Fruit fly (Drosophila melanogaster) whole organism, embryonic: ENCODE measurements around the gene Gyc88E.

Experiments
- B-H1 ChIP-seq: fragments of 200-800 bp; sonication (Bioruptor generic); IDR thresholded peaks from 3 replicates; pipeline ENCODE4 v1.3.6; 2022; ENCODE audit warnings: missing biosample characterization, missing genetic modification characterization
- BEAF-32 ChIP-seq: fragments of 200-800 bp; sonication (Bioruptor generic); optimal IDR thresholded peaks from 3 replicates; lab custom pipeline; 2017; ENCODE audit warnings: missing biosample characterization, missing genetic modification characterization, mild to moderate bottlenecking, moderate library complexity, missing genetic modification reagents
- Blimp-1 ChIP-seq: fragments of 200-800 bp; sonication (Bioruptor generic); optimal IDR thresholded peaks from 3 replicates; lab custom pipeline; 2018; ENCODE audit warnings: missing biosample characterization, missing genetic modification characterization, mild to moderate bottlenecking, moderate library complexity, missing genetic modification reagents
- BtbVII ChIP-seq: fragments of 200-800 bp; sonication (Bioruptor generic); optimal IDR thresholded peaks from 3 replicates; lab custom pipeline; 2017; ENCODE audit warnings: missing biosample characterization, mild to moderate bottlenecking, missing genetic modification characterization
- CG10209 ChIP-seq: fragments of 200-800 bp; sonication (Bioruptor generic); optimal IDR thresholded peaks from 3 replicates; lab custom pipeline; 2017; ENCODE audit warnings: missing biosample characterization, mild to moderate bottlenecking, missing genetic modification characterization, missing genetic modification reagents
- CG12769 ChIP-seq: fragments of 200-800 bp; sonication (Bioruptor generic); optimal IDR thresholded peaks from 2 replicates; lab custom pipeline; 2019; ENCODE audit warnings: missing biosample characterization, mild to moderate bottlenecking, missing genetic modification characterization, moderate library complexity
- CG14014 ChIP-seq: fragments of 200-800 bp; sonication (Bioruptor generic); IDR thresholded peaks from 2 replicates; pipeline ENCODE4 v1.3.6; 2022; ENCODE audit warnings: missing biosample characterization, missing genetic modification characterization
- CG15011 ChIP-seq: fragments of 200-800 bp; sonication (Bioruptor generic); optimal IDR thresholded peaks from 3 replicates; lab custom pipeline; 2018; ENCODE audit warnings: missing biosample characterization, mild to moderate bottlenecking, missing genetic modification characterization
- CG15514 ChIP-seq: fragments of 200-800 bp; sonication (Bioruptor generic); optimal IDR thresholded peaks from 3 replicates; lab custom pipeline; 2017; ENCODE audit warnings: missing biosample characterization, missing genetic modification characterization, mild to moderate bottlenecking, moderate library complexity, missing genetic modification reagents
- CG17328 ChIP-seq: fragments of 200-800 bp; sonication (Bioruptor generic); IDR thresholded peaks from 2 replicates; pipeline ENCODE4 v1.3.6; 2022; ENCODE audit warnings: missing biosample characterization, missing genetic modification characterization
- CG17385 ChIP-seq: fragments of 200-800 bp; sonication (Bioruptor generic); optimal IDR thresholded peaks from 3 replicates; lab custom pipeline; 2018; ENCODE audit warnings: missing biosample characterization, mild to moderate bottlenecking, missing genetic modification characterization
- CG18476 ChIP-seq: fragments of 200-800 bp; sonication (Bioruptor generic); optimal IDR thresholded peaks from 2 replicates; lab custom pipeline; 2016; ENCODE audit warnings: missing biosample characterization, mild to moderate bottlenecking, missing genetic modification characterization
- CG32767 ChIP-seq: fragments of 200-800 bp; sonication (Bioruptor generic); IDR thresholded peaks from 2 replicates; pipeline ENCODE4 v1.3.6; 2022; ENCODE audit warnings: missing biosample characterization, missing genetic modification characterization
- CG4730 ChIP-seq: fragments of 200-800 bp; sonication (Bioruptor generic); IDR thresholded peaks from 2 replicates; pipeline ENCODE4 v1.3.6; 2022; ENCODE audit warnings: missing biosample characterization, missing genetic modification characterization
- CG7271 ChIP-seq: fragments of 200-800 bp; sonication (Bioruptor generic); optimal IDR thresholded peaks from 2 replicates; lab custom pipeline; 2018; ENCODE audit warnings: missing biosample characterization, mild to moderate bottlenecking, missing genetic modification characterization, moderate library complexity
- CG7556 ChIP-seq: fragments of 200-800 bp; sonication (Bioruptor generic); optimal IDR thresholded peaks from 2 replicates; lab custom pipeline; 2017; ENCODE audit warnings: missing biosample characterization, mild to moderate bottlenecking, missing genetic modification characterization
- CG7963 ChIP-seq: fragments of 200-800 bp; sonication (Bioruptor generic); IDR thresholded peaks from 3 replicates; pipeline ENCODE4 v1.3.6; 2022; ENCODE audit warnings: missing biosample characterization, missing genetic modification characterization; ENCODE audit not compliant: partially characterized antibody
- CG7987 ChIP-seq: fragments of 200-800 bp; sonication (Bioruptor generic); optimal IDR thresholded peaks from 2 replicates; lab custom pipeline; 2018; ENCODE audit warnings: missing biosample characterization, mild to moderate bottlenecking, missing genetic modification characterization, moderate library complexity
- CG9437 ChIP-seq: fragments of 200-800 bp; sonication (Bioruptor generic); optimal IDR thresholded peaks from 2 replicates; lab custom pipeline; 2018; ENCODE audit warnings: missing biosample characterization, mild to moderate bottlenecking, missing genetic modification characterization
- CG9817 ChIP-seq: fragments of 200-800 bp; sonication (Bioruptor generic); optimal IDR thresholded peaks from 2 replicates; lab custom pipeline; 2018; ENCODE audit warnings: missing biosample characterization, mild to moderate bottlenecking, missing genetic modification characterization, moderate library complexity
- D ChIP-seq, 2 experiments: fragments of 200-800 bp in 1 of 2; fragments of >200 bp in 1 of 2; sonication (Bioruptor generic) in 1 of 2; optimal IDR thresholded peaks; 2 replicates in 1 of 2; 3 replicates in 1 of 2; lab custom pipeline; 2017; ENCODE audit warnings: mild to moderate bottlenecking in 1 of 2, missing biosample characterization in 1 of 2, missing genetic modification characterization in 1 of 2, missing genetic modification reagents in 1 of 2
- ERR ChIP-seq: fragments of 200-800 bp; sonication (Bioruptor generic); optimal IDR thresholded peaks from 2 replicates; lab custom pipeline; 2016; ENCODE audit warnings: missing biosample characterization, missing genetic modification characterization
- Gsc ChIP-seq: fragments of 200-800 bp; sonication (Bioruptor generic); IDR thresholded peaks from 2 replicates; pipeline ENCODE4 v1.3.6; 2022; ENCODE audit warnings: missing biosample characterization, missing genetic modification characterization
- HHEX ChIP-seq: fragments of 200-800 bp; sonication (Bioruptor generic); optimal IDR thresholded peaks from 3 replicates; lab custom pipeline; 2017; ENCODE audit warnings: missing biosample characterization, mild to moderate bottlenecking, missing genetic modification characterization, missing genetic modification reagents
- Hr39 ChIP-seq: fragments of >200 bp; optimal IDR thresholded peaks from 2 replicates; lab custom pipeline; 2017
- Hr51 ChIP-seq, 2 experiments: fragments of 200-800 bp; sonication (Bioruptor generic); optimal IDR thresholded peaks; 2 replicates in 1 of 2; 3 replicates in 1 of 2; lab custom pipeline; 2016 to 2018; ENCODE audit warnings: missing biosample characterization in 2 of 2, missing genetic modification characterization in 2 of 2, mild to moderate bottlenecking in 1 of 2, moderate library complexity in 1 of 2
- Hr78 ChIP-seq, 2 experiments: fragments of 200-800 bp in 1 of 2; fragments of >200 bp in 1 of 2; sonication (Bioruptor generic) in 1 of 2; optimal IDR thresholded peaks; 2 replicates each; lab custom pipeline; 2017 to 2019; ENCODE audit warnings: missing biosample characterization in 2 of 2, missing genetic modification characterization in 2 of 2, mild to moderate bottlenecking in 1 of 2, moderate library complexity in 1 of 2
- Hsf ChIP-seq: fragments of 200-800 bp; sonication (Bioruptor generic); optimal IDR thresholded peaks from 3 replicates; lab custom pipeline; 2016; ENCODE audit warnings: missing biosample characterization, missing genetic modification characterization
- Neu2 ChIP-seq: fragments of 200-800 bp; sonication (Bioruptor generic); optimal IDR thresholded peaks from 3 replicates; lab custom pipeline; 2016; ENCODE audit warnings: missing biosample characterization, missing genetic modification characterization, borderline replicate concordance
- PHDP ChIP-seq: fragments of 200-800 bp; sonication (Bioruptor generic); optimal IDR thresholded peaks from 3 replicates; lab custom pipeline; 2018; ENCODE audit warnings: missing biosample characterization, mild to moderate bottlenecking, missing genetic modification characterization, moderate library complexity
- Sox100B ChIP-seq: fragments of 200-800 bp; sonication (Bioruptor generic); optimal IDR thresholded peaks from 3 replicates; lab custom pipeline; 2018; ENCODE audit warnings: missing biosample characterization, mild to moderate bottlenecking, missing genetic modification characterization
- Sox102F ChIP-seq: fragments of 200-800 bp; sonication (Bioruptor generic); optimal IDR thresholded peaks from 2 replicates; lab custom pipeline; 2018; ENCODE audit warnings: missing biosample characterization, mild to moderate bottlenecking, missing genetic modification characterization, moderate library complexity
- TFAM ChIP-seq: fragments of 200-800 bp; sonication (Bioruptor generic); optimal IDR thresholded peaks from 2 replicates; lab custom pipeline; 2017; ENCODE audit warnings: missing biosample characterization, missing genetic modification characterization, inconsistent platforms
- Vsx1 ChIP-seq: fragments of 200-800 bp; sonication (Bioruptor generic); optimal IDR thresholded peaks from 2 replicates; lab custom pipeline; 2017; ENCODE audit warnings: missing biosample characterization, mild to moderate bottlenecking, missing genetic modification characterization, missing genetic modification reagents
- cas ChIP-seq: fragments of 200-800 bp; sonication (Bioruptor generic); IDR thresholded peaks from 2 replicates; pipeline ENCODE4 v1.3.6; 2022; ENCODE audit warnings: missing biosample characterization, missing genetic modification characterization
- chn ChIP-seq: fragments of 200-800 bp; sonication (Bioruptor generic); optimal IDR thresholded peaks from 2 replicates; lab custom pipeline; 2016; ENCODE audit warnings: missing biosample characterization, missing genetic modification characterization
- corto ChIP-seq: fragments of 200-800 bp; sonication (Bioruptor generic); optimal IDR thresholded peaks from 2 replicates; lab custom pipeline; 2016; ENCODE audit warnings: missing biosample characterization, mild to moderate bottlenecking, missing genetic modification characterization, moderate library complexity
- dmrt99B ChIP-seq: fragments of 200-800 bp; sonication (Bioruptor generic); optimal IDR thresholded peaks from 2 replicates; lab custom pipeline; 2018; ENCODE audit warnings: missing biosample characterization, mild to moderate bottlenecking, missing genetic modification characterization, moderate library complexity
- dysf ChIP-seq: fragments of 200-800 bp; sonication (Bioruptor generic); IDR thresholded peaks from 3 replicates; pipeline ENCODE4 v1.3.6; 2022; ENCODE audit warnings: missing biosample characterization, missing genetic modification characterization
- ind ChIP-seq: fragments of 200-800 bp; sonication (Bioruptor generic); optimal IDR thresholded peaks from 3 replicates; lab custom pipeline; 2016; ENCODE audit warnings: missing biosample characterization, missing genetic modification characterization
- lilli ChIP-seq: fragments of 200-800 bp; sonication (Bioruptor generic); optimal IDR thresholded peaks from 3 replicates; lab custom pipeline; 2016; ENCODE audit warnings: missing biosample characterization, missing genetic modification characterization
- luna ChIP-seq: fragments of 200-800 bp; sonication (Bioruptor generic); optimal IDR thresholded peaks from 2 replicates; lab custom pipeline; 2016; ENCODE audit warnings: missing biosample characterization, missing genetic modification characterization
- nerfin-2 ChIP-seq: fragments of 200-800 bp; sonication (Bioruptor generic); IDR thresholded peaks from 2 replicates; pipeline ENCODE4 v1.3.6; 2022; ENCODE audit warnings: missing biosample characterization, missing genetic modification characterization; ENCODE audit not compliant: partially characterized antibody
- pros ChIP-seq: fragments of 200-800 bp; sonication (Bioruptor generic); optimal IDR thresholded peaks from 3 replicates; lab custom pipeline; 2019; ENCODE audit warnings: missing biosample characterization, mild to moderate bottlenecking, missing genetic modification characterization, moderate library complexity
- run ChIP-seq: fragments of 200-800 bp; sonication (Bioruptor generic); optimal IDR thresholded peaks from 3 replicates; lab custom pipeline; 2018; ENCODE audit warnings: missing biosample characterization, mild to moderate bottlenecking, missing genetic modification characterization
- tgo ChIP-seq: fragments of 200-800 bp; sonication (Bioruptor generic); IDR thresholded peaks from 3 replicates; pipeline ENCODE4 v1.3.6; 2022; ENCODE audit warnings: missing biosample characterization, missing genetic modification characterization
- tin ChIP-seq: fragments of 200-800 bp; sonication (Bioruptor generic); optimal IDR thresholded peaks from 3 replicates; lab custom pipeline; 2016; ENCODE audit warnings: missing biosample characterization, missing genetic modification characterization
- vfl ChIP-seq: fragments of 200-800 bp; sonication (Bioruptor generic); optimal IDR thresholded peaks from 2 replicates; lab custom pipeline; 2016; ENCODE audit warnings: missing biosample characterization, missing genetic modification characterization
- zen2 ChIP-seq: fragments of 200-800 bp; sonication (Bioruptor generic); IDR thresholded peaks from 3 replicates; pipeline ENCODE4 v1.3.6; 2022; ENCODE audit warnings: missing biosample characterization, missing genetic modification characterization; ENCODE audit not compliant: partially characterized antibody

The Gyc88E gene

dm6 chr3R:15119730-15120129 lies 30.4 kb upstream of the Gyc88E start (continued):
- TF ChIP-seq PHDP (tag; lab: Kevin White, UChicago) (peak; percentile 42), Hr78 (GFP tag; optimal IDR thresholded peaks at IDR 0.05; lab: Kevin White, UChicago) (no peak), ERR (no peak), lilli (GFP tag; lab: Kevin White, UChicago) (peak; percentile 28), pros (GFP tag; lab: Kevin White, UChicago) (no peak), CG14014 (peak; percentile 33; the same call in 1 of the 2 replicates), CG7987 (GFP tag; lab: Kevin White, UChicago) (no peak), cas (GFP tag; lab: Robert Waterston, UW) (no peak), CG17385 (peak; percentile 17), CG7271 (tag; lab: Kevin White, UChicago) (no peak), BtbVII (GFP tag; lab: Kevin White, UChicago) (peak; percentile 2), Sox100B (GFP tag; lab: Kevin White, UChicago) (no peak), CG32767 (GFP tag; lab: Robert Waterston, UW) (no peak), tgo (GFP tag; lab: Robert Waterston, UW) (peak; percentile 21; the same call in 1 of the 3 replicates), zen2 (GFP tag; lab: Robert Waterston, UW) (no peak), Neu2 (no peak), corto (GFP tag; lab: Kevin White, UChicago) (no peak), BEAF-32 (GFP tag; lab: Kevin White, UChicago) (no peak), ind (GFP tag; lab: Kevin White, UChicago) (peak; percentile 11), vfl (GFP tag; lab: Kevin White, UChicago) (no peak), HHEX (GFP tag; lab: Kevin White, UChicago) (no peak), run (tag; lab: Kevin White, UChicago) (no peak), CG12769 (tag; lab: Kevin White, UChicago) (peak; percentile 21), CG18476 (GFP tag; lab: Kevin White, UChicago) (no peak), Sox102F (GFP tag; lab: Kevin White, UChicago) (peak; percentile 34), D (optimal IDR thresholded peaks at IDR 0.05; lab: Kevin White, UChicago) (no peak), D (GFP tag; optimal IDR thresholded peaks at IDR 0.05; lab: Kevin White, UChicago) (no peak), CG7556 (GFP tag; lab: Kevin White, UChicago) (peak; percentile 26), dmrt99B (tag; lab: Kevin White, UChicago) (peak; percentile 50), CG7963 (GFP tag; lab: Robert Waterston, UW) (no peak), dysf (GFP tag; lab: Robert Waterston, UW) (peak; percentile 67), CG10209 (peak; percentile 4), CG9437 (no peak), tin (GFP tag; lab: Kevin White, UChicago) (peak; percentile 1), nerfin-2 (no peak), Hsf (GFP tag; lab: Kevin White, UChicago) (peak; percentile 12), CG15011 (GFP tag; lab: Kevin White, UChicago) (peak; percentile 2), Vsx1 (no peak), luna (GFP tag; lab: Kevin White, UChicago) (no peak), B-H1 (GFP tag; lab: Robert Waterston, UW) (no peak), Hr39 (no peak), Gsc (GFP tag; lab: Robert Waterston, UW) (no peak), CG17328 (no peak), TFAM (GFP tag; lab: Kevin White, UChicago) (no peak), Blimp-1 (GFP tag; lab: Kevin White, UChicago) (no peak), Hr51 (GFP tag; optimal IDR thresholded peaks at IDR 0.05; lab: Kevin White, UChicago) (peak in 1 of 2 experiments; percentile 45), CG15514 (GFP tag; lab: Kevin White, UChicago) (peak; percentile 22), CG4730 (GFP tag; lab: Robert Waterston, UW) (no peak), chn (GFP tag; lab: Kevin White, UChicago) (no peak), CG9817 (tag; lab: Kevin White, UChicago) (peak; percentile 46)
